Fruit fly (Drosophila melanogaster) whole organism, adult: Measurements from ENCODE around the gene CG8369.

Experiments
- CG11617 ChIP-seq: fragments of 200-800 bp; sonication (Bioruptor generic); optimal IDR thresholded peaks from 2 replicates; lab custom pipeline; 2017; ENCODE audit warnings: mild to moderate bottlenecking, missing biosample characterization, missing genetic modification reagents, missing genetic modification characterization
- CG12768 ChIP-seq: fragments of 200-800 bp; sonication (Bioruptor generic); optimal IDR thresholded peaks from 2 replicates; lab custom pipeline; 2017; ENCODE audit warnings: missing biosample characterization, missing genetic modification characterization, mild to moderate bottlenecking, moderate library complexity, missing genetic modification reagents
- CG14711 ChIP-seq: fragments of 200-800 bp; sonication (Bioruptor generic); optimal IDR thresholded peaks from 2 replicates; lab custom pipeline; 2018; ENCODE audit warnings: missing biosample characterization, mild to moderate bottlenecking, missing genetic modification characterization, moderate library complexity
- CG7101 ChIP-seq: fragments of 200-800 bp; sonication (Bioruptor generic); optimal IDR thresholded peaks from 2 replicates; lab custom pipeline; 2018; ENCODE audit warnings: missing biosample characterization, mild to moderate bottlenecking, missing genetic modification characterization, moderate library complexity
- Crg-1 ChIP-seq: fragments of 200-800 bp; sonication (Bioruptor generic); optimal IDR thresholded peaks from 2 replicates; lab custom pipeline; 2016; ENCODE audit warnings: missing biosample characterization, missing genetic modification characterization
- Hr96 ChIP-seq: fragments of 200-800 bp; sonication (Bioruptor generic); optimal IDR thresholded peaks from 2 replicates; lab custom pipeline; 2016; ENCODE audit warnings: missing biosample characterization, missing genetic modification characterization
- Mnt ChIP-seq: fragments of 200-800 bp; sonication (Bioruptor generic); optimal IDR thresholded peaks from 2 replicates; lab custom pipeline; 2016; ENCODE audit warnings: missing biosample characterization, mild to moderate bottlenecking, missing genetic modification characterization
- cnc ChIP-seq, 2 experiments: fragments of >200 bp; optimal IDR thresholded peaks; 2 replicates each; lab custom pipeline; 2017
- tj ChIP-seq: fragments of 200-800 bp; sonication (Bioruptor generic); optimal IDR thresholded peaks from 3 replicates; lab custom pipeline; 2017; ENCODE audit warnings: missing biosample characterization, mild to moderate bottlenecking, missing genetic modification characterization, moderate library complexity
- toe ChIP-seq: fragments of 200-800 bp; sonication (Bioruptor generic); optimal IDR thresholded peaks from 2 replicates; lab custom pipeline; 2016; ENCODE audit warnings: missing biosample characterization, missing genetic modification characterization

DNA sequence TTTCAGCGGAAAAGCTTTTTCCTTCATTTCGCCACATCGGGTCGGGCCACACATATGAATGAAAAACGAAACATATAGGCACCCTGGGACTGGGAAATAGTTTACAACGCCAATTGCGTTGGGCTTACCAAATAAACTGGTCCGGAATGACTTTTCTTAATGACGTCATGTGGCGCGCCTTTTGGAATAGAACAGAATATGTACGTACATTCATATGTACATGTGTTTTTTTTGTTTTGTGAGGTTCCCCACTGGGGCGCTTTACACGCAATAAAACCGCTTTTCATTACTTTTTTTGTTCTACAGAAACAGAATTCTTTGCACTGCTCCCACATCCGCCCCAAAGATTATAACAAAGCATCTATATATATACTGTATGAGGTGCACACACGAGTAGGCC is 23.5 kb upstream of the CG8369 start:
- no peak for TF ChIP-seq Mnt (GFP tag; lab: Kevin White, UChicago)
- no peak for TF ChIP-seq CG14711 (tag; lab: Kevin White, UChicago)
- TF ChIP-seq cnc (optimal IDR thresholded peaks at IDR 0.05; lab: Kevin White, UChicago): no peak
- no peak for TF ChIP-seq Hr96 (GFP tag; lab: Kevin White, UChicago)
- no peak for TF ChIP-seq Crg-1 (GFP tag; lab: Kevin White, UChicago)
- no peak for TF ChIP-seq CG7101 (tag; lab: Kevin White, UChicago)
- no peak for TF ChIP-seq toe
- no peak for TF ChIP-seq tj
- no peak for TF ChIP-seq CG12768
- no peak for TF ChIP-seq CG11617 (GFP tag; lab: Kevin White, UChicago)
